Fruit fly (Drosophila melanogaster) whole organism, embryonic: Measurements from ENCODE around the gene CG31910.

Source experiments
- Atf3 ChIP-seq: fragments of 200-800 bp; sonication (Bioruptor generic); optimal IDR thresholded peaks from 3 replicates; lab custom pipeline; 2016; ENCODE audit warnings: missing biosample characterization, missing genetic modification characterization
- Atf6 ChIP-seq: fragments of 200-800 bp; sonication (Bioruptor generic); IDR thresholded peaks from 2 replicates; pipeline ENCODE4 v1.3.6; 2022; ENCODE audit warnings: missing biosample characterization, missing genetic modification characterization
- BEAF-32 ChIP-seq: fragments of 200-800 bp; sonication (Bioruptor generic); optimal IDR thresholded peaks from 3 replicates; lab custom pipeline; 2017; ENCODE audit warnings: missing biosample characterization, missing genetic modification characterization, mild to moderate bottlenecking, moderate library complexity, missing genetic modification reagents
- CG10147 ChIP-seq: fragments of 200-800 bp; sonication (Bioruptor generic); optimal IDR thresholded peaks from 2 replicates; lab custom pipeline; 2019; ENCODE audit warnings: missing biosample characterization, mild to moderate bottlenecking, missing genetic modification characterization, moderate library complexity
- CG11695 ChIP-seq: fragments of 200-800 bp; sonication (Bioruptor generic); IDR thresholded peaks from 3 replicates; pipeline ENCODE4 v1.3.6; 2022; ENCODE audit warnings: missing biosample characterization, missing genetic modification characterization
- CG12104 ChIP-seq: fragments of 200-800 bp; sonication (Bioruptor generic); optimal IDR thresholded peaks from 3 replicates; lab custom pipeline; 2016; ENCODE audit warnings: missing biosample characterization, missing genetic modification characterization
- CG1233 ChIP-seq: fragments of 200-800 bp; sonication (Bioruptor generic); optimal IDR thresholded peaks from 4 replicates; lab custom pipeline; 2018; ENCODE audit warnings: missing biosample characterization, mild to moderate bottlenecking, missing genetic modification characterization
- CG12391 ChIP-seq: fragments of 200-800 bp; sonication (Bioruptor generic); optimal IDR thresholded peaks from 3 replicates; lab custom pipeline; 2018; ENCODE audit warnings: missing biosample characterization, mild to moderate bottlenecking, missing genetic modification characterization, moderate library complexity
- CG12942 ChIP-seq: fragments of 200-800 bp; sonication (Bioruptor generic); optimal IDR thresholded peaks from 3 replicates; lab custom pipeline; 2016; ENCODE audit warnings: missing biosample characterization, missing genetic modification characterization
- CG13424 ChIP-seq: fragments of 200-800 bp; sonication (Bioruptor generic); optimal IDR thresholded peaks from 2 replicates; lab custom pipeline; 2019; ENCODE audit warnings: missing biosample characterization, mild to moderate bottlenecking, missing genetic modification characterization, moderate library complexity
- CG15269 ChIP-seq: fragments of 200-800 bp; sonication (Bioruptor generic); optimal IDR thresholded peaks from 2 replicates; lab custom pipeline; 2018; ENCODE audit warnings: missing biosample characterization, mild to moderate bottlenecking, missing genetic modification characterization, moderate library complexity
- CG18262 ChIP-seq: fragments of 200-800 bp; optimal IDR thresholded peaks from 3 replicates; lab custom pipeline; 2019; ENCODE audit warnings: missing biosample characterization, mild to moderate bottlenecking, missing genetic modification characterization, moderate library complexity
- CG18476 ChIP-seq: fragments of 200-800 bp; sonication (Bioruptor generic); optimal IDR thresholded peaks from 2 replicates; lab custom pipeline; 2016; ENCODE audit warnings: missing biosample characterization, mild to moderate bottlenecking, missing genetic modification characterization
- CG2199 ChIP-seq: fragments of 200-800 bp; sonication (Bioruptor generic); IDR thresholded peaks from 3 replicates; pipeline ENCODE4 v1.3.6; 2022; ENCODE audit warnings: missing biosample characterization, missing genetic modification characterization
- CG3847 ChIP-seq: fragments of 200-800 bp; sonication (Bioruptor generic); IDR thresholded peaks from 2 replicates; pipeline ENCODE4 v1.3.6; 2022; ENCODE audit warnings: missing biosample characterization, missing genetic modification characterization
- CG3995 ChIP-seq: fragments of 200-800 bp; sonication (Bioruptor generic); optimal IDR thresholded peaks from 3 replicates; lab custom pipeline; 2016; ENCODE audit warnings: missing biosample characterization, missing genetic modification characterization
- CG4424 ChIP-seq: fragments of 200-800 bp; sonication (Bioruptor generic); optimal IDR thresholded peaks from 3 replicates; lab custom pipeline; 2016; ENCODE audit warnings: missing biosample characterization, missing genetic modification characterization
- CG9215 ChIP-seq: fragments of 200-800 bp; sonication (Bioruptor generic); IDR thresholded peaks from 2 replicates; pipeline ENCODE4 v1.3.6; 2022; ENCODE audit warnings: missing biosample characterization, missing genetic modification characterization
- CG9437 ChIP-seq: fragments of 200-800 bp; sonication (Bioruptor generic); optimal IDR thresholded peaks from 2 replicates; lab custom pipeline; 2018; ENCODE audit warnings: missing biosample characterization, mild to moderate bottlenecking, missing genetic modification characterization
- D19B ChIP-seq: fragments of 200-800 bp; sonication (Bioruptor generic); optimal IDR thresholded peaks from 2 replicates; lab custom pipeline; 2017; ENCODE audit warnings: missing biosample characterization, mild to moderate bottlenecking, missing genetic modification characterization
- Dfd ChIP-seq, 2 experiments: fragments of >200 bp; optimal IDR thresholded peaks; 2 replicates each; lab custom pipeline; 2017; ENCODE audit warnings: missing biosample characterization in 2 of 2, missing genetic modification characterization in 2 of 2
- Dref ChIP-seq: fragments of 200-800 bp; sonication (Bioruptor generic); IDR thresholded peaks from 2 replicates; pipeline ENCODE4 v1.3.6; 2022; ENCODE audit warnings: missing biosample characterization, missing genetic modification characterization
- Drgx ChIP-seq: fragments of 200-800 bp; sonication (Bioruptor generic); IDR thresholded peaks from 2 replicates; pipeline ENCODE4 v1.3.6; 2022; ENCODE audit warnings: missing biosample characterization, missing genetic modification characterization
- Fer1 ChIP-seq: fragments of 200-800 bp; sonication (Bioruptor generic); optimal IDR thresholded peaks from 2 replicates; lab custom pipeline; 2017; ENCODE audit warnings: missing biosample characterization, mild to moderate bottlenecking, missing genetic modification characterization
- HLHmδ ChIP-seq: fragments of 200-800 bp; sonication (Bioruptor generic); optimal IDR thresholded peaks from 2 replicates; lab custom pipeline; 2018; ENCODE audit warnings: missing biosample characterization, mild to moderate bottlenecking, missing genetic modification characterization, moderate library complexity
- Hand ChIP-seq: fragments of 200-800 bp; sonication (Bioruptor generic); optimal IDR thresholded peaks from 2 replicates; lab custom pipeline; 2017; ENCODE audit warnings: mild to moderate bottlenecking, missing biosample characterization, missing genetic modification reagents, missing genetic modification characterization
- Pdp1 ChIP-seq, 2 experiments: fragments of 200-800 bp; sonication (Bioruptor generic); optimal IDR thresholded peaks; 3 replicates each; lab custom pipeline; 2016; ENCODE audit warnings: missing biosample characterization in 2 of 2, missing genetic modification characterization in 2 of 2, mild to moderate bottlenecking in 1 of 2, moderate library complexity in 1 of 2
- Six4 ChIP-seq: fragments of 200-800 bp; sonication (Bioruptor generic); optimal IDR thresholded peaks from 2 replicates; lab custom pipeline; 2016; ENCODE audit warnings: missing biosample characterization, missing genetic modification characterization
- Xrp1 ChIP-seq: fragments of 200-800 bp; sonication (Bioruptor generic); IDR thresholded peaks from 2 replicates; pipeline ENCODE4 v1.3.6; 2022; ENCODE audit warnings: missing biosample characterization, missing genetic modification characterization
- bab2 ChIP-seq: fragments of 200-800 bp; sonication (Bioruptor generic); optimal IDR thresholded peaks from 2 replicates; lab custom pipeline; 2016; ENCODE audit warnings: missing biosample characterization, missing genetic modification characterization
- bcd ChIP-seq: fragments of 200-800 bp; sonication (Bioruptor generic); optimal IDR thresholded peaks from 2 replicates; lab custom pipeline; 2017; ENCODE audit warnings: missing biosample characterization, mild to moderate bottlenecking, missing genetic modification characterization
- chm ChIP-seq: fragments of 200-800 bp; sonication (Bioruptor generic); IDR thresholded peaks from 2 replicates; pipeline ENCODE4 v1.3.6; 2022; ENCODE audit warnings: missing biosample characterization, missing genetic modification characterization
- da ChIP-seq: fragments of 200-800 bp; sonication (Bioruptor generic); optimal IDR thresholded peaks from 2 replicates; lab custom pipeline; 2016; ENCODE audit warnings: missing biosample characterization, missing genetic modification characterization
- dati ChIP-seq: fragments of 200-800 bp; sonication (Bioruptor generic); IDR thresholded peaks from 2 replicates; pipeline ENCODE4 v1.3.6; 2022; ENCODE audit warnings: missing biosample characterization, missing genetic modification characterization
- dmrt99B ChIP-seq: fragments of 200-800 bp; sonication (Bioruptor generic); optimal IDR thresholded peaks from 2 replicates; lab custom pipeline; 2018; ENCODE audit warnings: missing biosample characterization, mild to moderate bottlenecking, missing genetic modification characterization, moderate library complexity
- en ChIP-seq: fragments of 200-800 bp; sonication (Bioruptor generic); optimal IDR thresholded peaks from 2 replicates; lab custom pipeline; 2016; ENCODE audit warnings: missing biosample characterization, missing genetic modification characterization
- fu2 ChIP-seq: fragments of 200-800 bp; sonication (Bioruptor generic); optimal IDR thresholded peaks from 2 replicates; lab custom pipeline; 2016; ENCODE audit warnings: missing biosample characterization, missing genetic modification characterization
- gcm ChIP-seq: fragments of 200-800 bp; sonication (Bioruptor generic); optimal IDR thresholded peaks from 2 replicates; lab custom pipeline; 2019; ENCODE audit warnings: missing biosample characterization, mild to moderate bottlenecking, missing genetic modification characterization, moderate library complexity
- gsb ChIP-seq: fragments of 200-800 bp; sonication (Bioruptor generic); IDR thresholded peaks from 2 replicates; pipeline ENCODE4 v1.3.6; 2022; ENCODE audit warnings: missing biosample characterization, missing genetic modification characterization
- gt ChIP-seq: fragments of 200-800 bp; sonication (Bioruptor generic); IDR thresholded peaks from 2 replicates; pipeline ENCODE4 v1.3.6; 2022; ENCODE audit warnings: missing biosample characterization, missing genetic modification characterization
- hb ChIP-seq: fragments of 200-800 bp; sonication (Bioruptor generic); IDR thresholded peaks from 3 replicates; pipeline ENCODE4 v1.3.6; 2022; ENCODE audit warnings: missing biosample characterization, missing genetic modification characterization; ENCODE audit not compliant: partially characterized antibody
- ind ChIP-seq: fragments of 200-800 bp; sonication (Bioruptor generic); optimal IDR thresholded peaks from 3 replicates; lab custom pipeline; 2016; ENCODE audit warnings: missing biosample characterization, missing genetic modification characterization
- jing ChIP-seq: fragments of 200-800 bp; sonication (Bioruptor generic); optimal IDR thresholded peaks from 2 replicates; lab custom pipeline; 2018; ENCODE audit warnings: missing biosample characterization, mild to moderate bottlenecking, missing genetic modification characterization
- luna ChIP-seq: fragments of 200-800 bp; sonication (Bioruptor generic); optimal IDR thresholded peaks from 2 replicates; lab custom pipeline; 2016; ENCODE audit warnings: missing biosample characterization, missing genetic modification characterization
- nom ChIP-seq: fragments of 200-800 bp; sonication (Bioruptor generic); optimal IDR thresholded peaks from 2 replicates; lab custom pipeline; 2017; ENCODE audit warnings: missing biosample characterization, missing genetic modification characterization, mild to moderate bottlenecking, moderate library complexity, missing genetic modification reagents
- pita ChIP-seq: fragments of 200-800 bp; sonication (Bioruptor generic); optimal IDR thresholded peaks from 2 replicates; lab custom pipeline; 2017; ENCODE audit warnings: missing biosample characterization, mild to moderate bottlenecking, missing genetic modification characterization
- sna ChIP-seq: fragments of 200-800 bp; sonication (Bioruptor generic); IDR thresholded peaks from 2 replicates; pipeline ENCODE4 v1.3.6; 2022; ENCODE audit warnings: missing biosample characterization, missing genetic modification characterization; ENCODE audit not compliant: partially characterized antibody
- stwl ChIP-seq: fragments of 200-800 bp; sonication (Bioruptor generic); optimal IDR thresholded peaks from 3 replicates; lab custom pipeline; 2018; ENCODE audit warnings: missing biosample characterization, mild to moderate bottlenecking, missing genetic modification characterization, moderate library complexity
- tgo ChIP-seq: fragments of 200-800 bp; sonication (Bioruptor generic); IDR thresholded peaks from 3 replicates; pipeline ENCODE4 v1.3.6; 2022; ENCODE audit warnings: missing biosample characterization, missing genetic modification characterization
- ttk ChIP-seq: fragments of 200-800 bp; sonication (Bioruptor generic); IDR thresholded peaks from 2 replicates; pipeline ENCODE4 v2.1.2; 2022; ENCODE audit warnings: missing biosample characterization, missing genetic modification characterization
- wor ChIP-seq: fragments of 200-800 bp; sonication (Bioruptor generic); IDR thresholded peaks from 2 replicates; pipeline ENCODE4 v1.3.6; 2022; ENCODE audit warnings: missing biosample characterization, missing genetic modification characterization

Gene CG31910

DNA sequence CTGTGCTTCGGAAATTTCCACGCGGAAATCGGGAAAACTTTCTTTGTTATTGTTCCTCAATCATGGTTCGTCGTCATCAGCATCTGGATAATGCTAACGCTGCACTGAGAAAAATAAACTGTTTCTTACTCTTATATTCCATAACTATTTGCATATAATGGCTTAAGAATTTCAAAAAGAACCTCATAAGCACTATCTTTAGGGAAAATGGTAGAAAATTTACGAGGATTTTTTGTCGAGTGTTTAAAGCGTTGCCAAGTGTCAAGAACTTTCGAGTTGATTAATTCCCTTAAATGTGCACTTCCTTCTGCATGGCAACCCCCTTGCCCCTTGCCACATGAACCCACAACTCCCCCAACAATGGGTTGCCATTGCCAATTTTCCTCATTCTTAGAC, 42.5 kb upstream of the CG31910 start (continued):
- TF ChIP-seq D19B (GFP tag; lab: Kevin White, UChicago): no peak
- no peak for TF ChIP-seq tgo
- peak; percentile 50 for TF ChIP-seq fu2
- peak; percentile 74 for TF ChIP-seq dmrt99B (tag; lab: Kevin White, UChicago)
- peak; percentile 44 for TF ChIP-seq CG12391 (tag; lab: Kevin White, UChicago)
- peak; percentile 54 for TF ChIP-seq CG4424
- TF ChIP-seq pita: no peak
- peak; percentile 20 for TF ChIP-seq CG9437 (GFP tag; lab: Kevin White, UChicago)
- TF ChIP-seq HLHmδ: no peak
- peak; percentile 43 for TF ChIP-seq en (GFP tag; lab: Kevin White, UChicago)
- peak; percentile 45 for TF ChIP-seq jing (GFP tag; lab: Kevin White, UChicago)
- peak; percentile 11 for TF ChIP-seq CG15269
- TF ChIP-seq luna (GFP tag; lab: Kevin White, UChicago): peak; percentile 56
- no peak for TF ChIP-seq BEAF-32 (GFP tag; lab: Kevin White, UChicago)
- no peak; the same call in 1 of the 2 replicates for TF ChIP-seq chm
- TF ChIP-seq dati: peak; percentile 62
- TF ChIP-seq CG3995 (GFP tag; lab: Kevin White, UChicago): no peak
- no peak for TF ChIP-seq Dfd (GFP tag; optimal IDR thresholded peaks at IDR 0.05; lab: Kevin White, UChicago)
- peak; percentile 30 for TF ChIP-seq Atf3
- TF ChIP-seq stwl (tag; lab: Kevin White, UChicago): no peak
- TF ChIP-seq CG11695 (GFP tag; lab: Robert Waterston, UW): peak; percentile 20; the same call in 1 of the 3 replicates
- TF ChIP-seq Dref: no peak
- TF ChIP-seq wor (GFP tag; lab: Robert Waterston, UW): no peak
- TF ChIP-seq Six4 (GFP tag; lab: Kevin White, UChicago): peak; percentile 33
- TF ChIP-seq ind (GFP tag; lab: Kevin White, UChicago): peak; percentile 52
- no peak for TF ChIP-seq sna (GFP tag; lab: Robert Waterston, UW)
- TF ChIP-seq CG13424 (tag; lab: Kevin White, UChicago): peak; percentile 48
- TF ChIP-seq bcd (GFP tag; lab: Kevin White, UChicago): peak; percentile 52
- TF ChIP-seq CG9215 (GFP tag; lab: Robert Waterston, UW): no peak; the same call in 1 of the 2 replicates
- TF ChIP-seq ttk: no peak
- peak; percentile 2 for TF ChIP-seq CG12104 (GFP tag; lab: Kevin White, UChicago)
- TF ChIP-seq Hand: no peak
- TF ChIP-seq da: peak; percentile 37
- no peak for TF ChIP-seq nom (GFP tag; lab: Kevin White, UChicago)
- TF ChIP-seq CG10147 (GFP tag; lab: Kevin White, UChicago): peak; percentile 4
- peak; percentile 32 for TF ChIP-seq Atf6 (GFP tag; lab: Robert Waterston, UW)
- no peak for TF ChIP-seq Fer1
- TF ChIP-seq CG2199 (GFP tag; lab: Robert Waterston, UW): no peak
- TF ChIP-seq bab2 (GFP tag; lab: Kevin White, UChicago): peak; percentile 43
- TF ChIP-seq gt (GFP tag; lab: Robert Waterston, UW): no peak
- TF ChIP-seq hb (GFP tag; lab: Robert Waterston, UW): no peak
- TF ChIP-seq Drgx (GFP tag; lab: Robert Waterston, UW): peak; percentile 57
- peak; percentile 11 for TF ChIP-seq gcm (GFP tag; lab: Kevin White, UChicago)
- peak; percentile 23 for TF ChIP-seq CG18476 (GFP tag; lab: Kevin White, UChicago)
- TF ChIP-seq CG18262: peak; percentile 69
- peak; percentile 18 to 46 for TF ChIP-seq Pdp1 (GFP tag; optimal IDR thresholded peaks at IDR 0.05; lab: Kevin White, UChicago)
- peak; percentile 75 for TF ChIP-seq Xrp1 (GFP tag; lab: Robert Waterston, UW)
- TF ChIP-seq CG1233 (GFP tag; lab: Kevin White, UChicago): peak; percentile 23
- peak; percentile 33 for TF ChIP-seq CG12942 (GFP tag; lab: Kevin White, UChicago)
- TF ChIP-seq gsb (GFP tag; lab: Robert Waterston, UW): no peak
- TF ChIP-seq CG3847 (GFP tag; lab: Robert Waterston, UW): 0 out of 2 replicates have a peak, but pooled peaks have one; percentile 5
